Worm (Caenorhabditis elegans): ENCODE data around the gene vamp-8.

DNA sequence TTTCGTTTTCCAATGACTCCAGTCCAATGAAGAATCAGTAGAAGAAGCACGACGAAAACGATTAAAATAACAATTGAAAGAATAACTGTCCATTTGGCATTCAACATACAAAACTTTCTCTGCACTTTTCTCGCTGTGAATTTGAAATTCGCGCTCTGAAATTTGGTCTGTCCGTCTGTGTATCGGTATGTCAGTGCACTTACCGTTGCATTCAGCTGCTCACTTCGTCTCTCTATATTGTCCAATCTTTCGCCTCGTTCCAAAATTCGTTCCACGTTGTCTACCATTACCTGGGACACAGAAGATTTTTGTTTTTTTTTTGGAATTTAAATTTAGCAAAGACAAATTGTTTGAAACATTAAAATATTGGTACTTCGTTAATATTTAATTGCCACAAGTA is 4.5 kb downstream of the vamp-8 start:
- TF ChIP-seq peb-1 (tag; optimal IDR thresholded peaks at IDR 0.05): no peak
- TF ChIP-seq ceh-82 (tag; optimal IDR thresholded peaks at IDR 0.05): no peak
- TF ChIP-seq mdl-1 (tag; optimal IDR thresholded peaks at IDR 0.05): no peak
- no peak for TF ChIP-seq unc-62 (GFP tag; optimal IDR thresholded peaks at IDR 0.05)
- no peak for TF ChIP-seq nhr-12 (tag; optimal IDR thresholded peaks at IDR 0.05)
